Fruit fly (Drosophila melanogaster) whole organism, embryonic: ENCODE measurements around the gene CG6933.

Source experiments
- B-H2 ChIP-seq: fragments of 200-800 bp; sonication (Bioruptor generic); optimal IDR thresholded peaks from 2 replicates; lab custom pipeline; 2018; ENCODE audit warnings: missing biosample characterization, mild to moderate bottlenecking, missing genetic modification characterization
- CG10431 ChIP-seq: fragments of 200-800 bp; sonication (Bioruptor generic); optimal IDR thresholded peaks from 3 replicates; lab custom pipeline; 2018; ENCODE audit warnings: missing biosample characterization, mild to moderate bottlenecking, missing genetic modification characterization
- CG11093 ChIP-seq: fragments of 200-800 bp; sonication (Bioruptor generic); IDR thresholded peaks from 3 replicates; pipeline ENCODE4 v1.3.6; 2022; ENCODE audit warnings: missing biosample characterization, missing genetic modification characterization
- CG11696 ChIP-seq: fragments of 200-800 bp; sonication (Bioruptor generic); IDR thresholded peaks from 2 replicates; pipeline ENCODE4 v1.3.6; 2022; ENCODE audit warnings: missing biosample characterization, missing genetic modification characterization
- CG12769 ChIP-seq: fragments of 200-800 bp; sonication (Bioruptor generic); optimal IDR thresholded peaks from 2 replicates; lab custom pipeline; 2019; ENCODE audit warnings: missing biosample characterization, mild to moderate bottlenecking, missing genetic modification characterization, moderate library complexity
- CG13775 ChIP-seq: fragments of 200-800 bp; sonication (Bioruptor generic); optimal IDR thresholded peaks from 3 replicates; lab custom pipeline; 2017; ENCODE audit warnings: missing biosample characterization, mild to moderate bottlenecking, missing genetic modification characterization
- CG14965 ChIP-seq: fragments of 200-800 bp; sonication (Bioruptor generic); optimal IDR thresholded peaks from 2 replicates; lab custom pipeline; 2016; ENCODE audit warnings: missing biosample characterization, missing genetic modification characterization, borderline replicate concordance
- CG1602 ChIP-seq: fragments of 200-800 bp; sonication (Bioruptor generic); optimal IDR thresholded peaks from 3 replicates; lab custom pipeline; 2016; ENCODE audit warnings: missing biosample characterization, missing genetic modification characterization
- CG17385 ChIP-seq: fragments of 200-800 bp; sonication (Bioruptor generic); optimal IDR thresholded peaks from 3 replicates; lab custom pipeline; 2018; ENCODE audit warnings: missing biosample characterization, mild to moderate bottlenecking, missing genetic modification characterization
- CG18011 ChIP-seq: fragments of 200-800 bp; sonication (Bioruptor generic); optimal IDR thresholded peaks from 2 replicates; lab custom pipeline; 2017; ENCODE audit warnings: missing biosample characterization, missing genetic modification characterization, mild to moderate bottlenecking, moderate library complexity, missing genotype
- CG3163 ChIP-seq: fragments of 200-800 bp; sonication (Bioruptor generic); optimal IDR thresholded peaks from 3 replicates; lab custom pipeline; 2016; ENCODE audit warnings: missing biosample characterization, missing genetic modification characterization
- CG3726 ChIP-seq: fragments of 200-800 bp; sonication (Bioruptor generic); IDR thresholded peaks from 3 replicates; pipeline ENCODE4, ENCODE4 v1.3.6; 2022; ENCODE audit warnings: missing biosample characterization, missing genetic modification characterization
- CG4328 ChIP-seq: fragments of 200-800 bp; sonication (Bioruptor generic); optimal IDR thresholded peaks from 3 replicates; lab custom pipeline; 2017; ENCODE audit warnings: missing biosample characterization, missing genetic modification reagents, missing genetic modification characterization
- CG6689 ChIP-seq: fragments of 200-800 bp; sonication (Bioruptor generic); IDR thresholded peaks from 2 replicates; pipeline ENCODE4 v1.3.6; 2022; ENCODE audit warnings: missing biosample characterization, missing genetic modification characterization
- CG7372 ChIP-seq: fragments of 200-800 bp; sonication (Bioruptor generic); IDR thresholded peaks from 2 replicates; pipeline ENCODE4 v1.3.6; 2022; ENCODE audit warnings: missing biosample characterization, missing genetic modification characterization
- CG7839 ChIP-seq: fragments of 200-800 bp; sonication (Bioruptor generic); optimal IDR thresholded peaks from 3 replicates; lab custom pipeline; 2018; ENCODE audit warnings: missing biosample characterization, mild to moderate bottlenecking, missing genetic modification characterization, moderate library complexity
- CG9797 ChIP-seq: fragments of 200-800 bp; sonication (Bioruptor generic); optimal IDR thresholded peaks from 3 replicates; lab custom pipeline; 2018; ENCODE audit warnings: missing biosample characterization, mild to moderate bottlenecking, missing genetic modification characterization
- Dfd ChIP-seq, 2 experiments: fragments of >200 bp; optimal IDR thresholded peaks; 2 replicates each; lab custom pipeline; 2017; ENCODE audit warnings: missing biosample characterization in 2 of 2, missing genetic modification characterization in 2 of 2
- E2f2 ChIP-seq: fragments of 200-800 bp; sonication (Bioruptor generic); IDR thresholded peaks from 2 replicates; pipeline ENCODE4 v1.3.6; 2022; ENCODE audit warnings: missing biosample characterization, missing genetic modification characterization
- Hand ChIP-seq: fragments of 200-800 bp; sonication (Bioruptor generic); optimal IDR thresholded peaks from 2 replicates; lab custom pipeline; 2017; ENCODE audit warnings: mild to moderate bottlenecking, missing biosample characterization, missing genetic modification reagents, missing genetic modification characterization
- Hsf ChIP-seq: fragments of 200-800 bp; sonication (Bioruptor generic); optimal IDR thresholded peaks from 3 replicates; lab custom pipeline; 2016; ENCODE audit warnings: missing biosample characterization, missing genetic modification characterization
- Pdp1 ChIP-seq, 2 experiments: fragments of 200-800 bp; sonication (Bioruptor generic); optimal IDR thresholded peaks; 3 replicates each; lab custom pipeline; 2016; ENCODE audit warnings: missing biosample characterization in 2 of 2, missing genetic modification characterization in 2 of 2, mild to moderate bottlenecking in 1 of 2, moderate library complexity in 1 of 2
- Ptx1 ChIP-seq: fragments of 200-800 bp; sonication (Bioruptor generic); IDR thresholded peaks from 2 replicates; pipeline ENCODE4 v1.3.6; 2022; ENCODE audit warnings: missing biosample characterization, missing genetic modification characterization
- Side ChIP-seq: fragments of 200-800 bp; sonication (Bioruptor generic); optimal IDR thresholded peaks from 2 replicates; lab custom pipeline; 2016; ENCODE audit warnings: missing biosample characterization, missing genetic modification characterization
- Sry-δ ChIP-seq: fragments of 200-800 bp; sonication (Bioruptor generic); optimal IDR thresholded peaks from 2 replicates; lab custom pipeline; 2016; ENCODE audit warnings: missing biosample characterization, missing genetic modification characterization
- corto ChIP-seq: fragments of 200-800 bp; sonication (Bioruptor generic); optimal IDR thresholded peaks from 2 replicates; lab custom pipeline; 2016; ENCODE audit warnings: missing biosample characterization, mild to moderate bottlenecking, missing genetic modification characterization, moderate library complexity
- dimm ChIP-seq: fragments of 200-800 bp; sonication (Bioruptor generic); IDR thresholded peaks from 2 replicates; pipeline ENCODE4 v1.3.6; 2022; ENCODE audit warnings: missing biosample characterization, missing genetic modification characterization
- disco-r ChIP-seq: fragments of 200-800 bp; sonication (Bioruptor generic); optimal IDR thresholded peaks from 2 replicates; lab custom pipeline; 2016; ENCODE audit warnings: missing biosample characterization, missing genetic modification characterization
- gem ChIP-seq: fragments of 200-800 bp; sonication (Bioruptor generic); optimal IDR thresholded peaks from 2 replicates; lab custom pipeline; 2019; ENCODE audit warnings: missing biosample characterization, mild to moderate bottlenecking, missing genetic modification characterization, moderate library complexity
- gfzf ChIP-seq: fragments of 200-800 bp; sonication (Bioruptor generic); optimal IDR thresholded peaks from 2 replicates; lab custom pipeline; 2016; ENCODE audit warnings: missing biosample characterization, mild to moderate bottlenecking, missing genetic modification characterization, moderate library complexity
- gro ChIP-seq: fragments of 200-800 bp; sonication (Bioruptor generic); optimal IDR thresholded peaks from 2 replicates; lab custom pipeline; 2016; ENCODE audit warnings: missing biosample characterization, missing genetic modification characterization
- lola ChIP-seq, 3 experiments: fragments of >200 bp in 2 of 3; fragments of 200-800 bp in 1 of 3; sonication (Bioruptor generic) in 1 of 3; optimal IDR thresholded peaks; 2 replicates each; lab custom pipeline; 2017 to 2019; ENCODE audit warnings: missing biosample characterization in 3 of 3, missing genetic modification characterization in 3 of 3, mild to moderate bottlenecking in 1 of 3, moderate library complexity in 1 of 3
- nom ChIP-seq: fragments of 200-800 bp; sonication (Bioruptor generic); optimal IDR thresholded peaks from 2 replicates; lab custom pipeline; 2017; ENCODE audit warnings: missing biosample characterization, missing genetic modification characterization, mild to moderate bottlenecking, moderate library complexity, missing genetic modification reagents
- rib ChIP-seq: fragments of 200-800 bp; sonication (Bioruptor generic); IDR thresholded peaks from 2 replicates; pipeline ENCODE4 v1.3.6; 2022; ENCODE audit warnings: missing biosample characterization, missing genetic modification characterization
- salm ChIP-seq: fragments of 200-800 bp; sonication (Bioruptor generic); optimal IDR thresholded peaks from 2 replicates; lab custom pipeline; 2018; ENCODE audit warnings: missing biosample characterization, mild to moderate bottlenecking, missing genetic modification characterization
- sens-2 ChIP-seq: fragments of 200-800 bp; sonication (Bioruptor generic); IDR thresholded peaks from 2 replicates; pipeline ENCODE4 v1.3.6; 2022; ENCODE audit warnings: missing biosample characterization, missing genetic modification characterization
- slou ChIP-seq: fragments of 200-800 bp; sonication (Bioruptor generic); optimal IDR thresholded peaks from 3 replicates; lab custom pipeline; 2016; ENCODE audit warnings: missing biosample characterization, missing genetic modification characterization
- tio ChIP-seq: fragments of 200-800 bp; sonication (Bioruptor generic); optimal IDR thresholded peaks from 2 replicates; lab custom pipeline; 2017; ENCODE audit warnings: missing biosample characterization, missing genetic modification characterization, inconsistent platforms
- vvl ChIP-seq: fragments of 200-800 bp; sonication (Bioruptor generic); IDR thresholded peaks from 2 replicates; pipeline ENCODE4 v1.3.6; 2022; ENCODE audit warnings: missing biosample characterization, missing genetic modification characterization
- zf30C ChIP-seq: fragments of 200-800 bp; sonication (Bioruptor generic); optimal IDR thresholded peaks from 3 replicates; lab custom pipeline; 2018; ENCODE audit warnings: missing biosample characterization, mild to moderate bottlenecking, missing genetic modification characterization

The CG6933 gene

dm6 chr3L:20192872-20193747 lies 27.1 kb downstream of the CG6933 start (continued):
- TF ChIP-seq CG12769 (tag; lab: Kevin White, UChicago) (peak; percentile 52), E2f2 (GFP tag; lab: Robert Waterston, UW) (no peak), CG10431 (GFP tag; lab: Kevin White, UChicago) (no peak), CG3726 (GFP tag; lab: Robert Waterston, UW) (no peak), CG7839 (tag; lab: Kevin White, UChicago) (no peak), nom (GFP tag; lab: Kevin White, UChicago) (no peak), CG1602 (GFP tag; lab: Kevin White, UChicago) (no peak), Hand (no peak), B-H2 (GFP tag; lab: Kevin White, UChicago) (no peak), lola (GFP tag; optimal IDR thresholded peaks at IDR 0.05; lab: Kevin White, UChicago) (no peak), gro (GFP tag; lab: Kevin White, UChicago) (no peak), sens-2 (GFP tag; lab: Robert Waterston, UW) (no peak), gem (tag; lab: Kevin White, UChicago) (peak; percentile 22), CG3163 (GFP tag; lab: Kevin White, UChicago) (no peak), zf30C (no peak), Sry-δ (GFP tag; lab: Kevin White, UChicago) (no peak), Ptx1 (0 out of 2 replicates have a peak, but pooled peaks have one; percentile 15), CG7372 (GFP tag; lab: Robert Waterston, UW) (no peak), CG11696 (no peak), CG11093 (GFP tag; lab: Robert Waterston, UW) (no peak), slou (GFP tag; lab: Kevin White, UChicago) (no peak), CG4328 (GFP tag; lab: Kevin White, UChicago) (no peak), dimm (GFP tag; lab: Robert Waterston, UW) (no peak), CG6689 (GFP tag; lab: Robert Waterston, UW) (no peak), salm (tag; lab: Kevin White, UChicago) (no peak), Hsf (GFP tag; lab: Kevin White, UChicago) (no peak), CG13775 (GFP tag; lab: Kevin White, UChicago) (no peak), CG9797 (GFP tag; lab: Kevin White, UChicago) (no peak), Pdp1 (GFP tag; optimal IDR thresholded peaks at IDR 0.05; lab: Kevin White, UChicago) (peak in 1 of 2 experiments; percentile 72), rib (no peak), CG17385 (GFP tag; lab: Kevin White, UChicago) (no peak), Side (no peak), CG14965 (no peak), tio (GFP tag; lab: Kevin White, UChicago) (no peak), CG18011 (GFP tag; lab: Kevin White, UChicago) (no peak), gfzf (GFP tag; lab: Kevin White, UChicago) (no peak), corto (GFP tag; lab: Kevin White, UChicago) (no peak), vvl (GFP tag; lab: Robert Waterston, UW) (no peak)

- TF ChIP-seq Dfd (GFP tag; optimal IDR thresholded peaks at IDR 0.05; lab: Kevin White, UChicago): peak in 1 of 2 experiments; percentile 64
- no peak for TF ChIP-seq disco-r (GFP tag; lab: Kevin White, UChicago)
Measured at dm6 chr3L:20191848-20192247, 28.4 kb downstream of the CG6933 start.
